Worm (Caenorhabditis elegans) whole organism, late embryonic: ENCODE data around the gene rps-23.

Source experiments
- C08G9.2 ChIP-seq: sonication (generic microtip); optimal IDR thresholded peaks from 2 replicates; lab custom pipeline; 2016; ENCODE audit warnings: mild to moderate bottlenecking, missing genetic modification characterization, moderate library complexity, missing compliant biosample characterization
- F13H6.1 ChIP-seq: sonication (generic microtip); optimal IDR thresholded peaks from 2 replicates; lab custom pipeline; 2016; ENCODE audit warnings: missing genetic modification characterization, missing compliant biosample characterization
- K02D7.2 ChIP-seq: sonication (generic microtip); optimal IDR thresholded peaks from 2 replicates; lab custom pipeline; 2017; ENCODE audit warnings: mild to moderate bottlenecking, missing genetic modification characterization, missing compliant biosample characterization
- T23F11.4 ChIP-seq: fragments of 200-800 bp; sonication (Bioruptor generic); optimal IDR thresholded peaks from 2 replicates; lab custom pipeline; 2018; ENCODE audit warnings: mild to moderate bottlenecking, missing genetic modification characterization, missing compliant biosample characterization
- ceh-18 ChIP-seq: sonication (generic microtip); optimal IDR thresholded peaks from 2 replicates; lab custom pipeline; 2016; ENCODE audit warnings: missing genetic modification characterization, missing compliant biosample characterization
- ceh-19 ChIP-seq: fragments of 200-800 bp; sonication (Bioruptor generic); optimal IDR thresholded peaks from 2 replicates; lab custom pipeline; 2018; ENCODE audit warnings: mild to moderate bottlenecking, missing genetic modification characterization, missing compliant biosample characterization
- ceh-2 ChIP-seq: sonication (generic microtip); optimal IDR thresholded peaks from 2 replicates; lab custom pipeline; 2016; ENCODE audit warnings: missing genotype, missing genetic modification characterization, missing compliant biosample characterization
- ceh-22 ChIP-seq: sonication (generic microtip); optimal IDR thresholded peaks from 2 replicates; lab custom pipeline; 2017; ENCODE audit warnings: missing biosample characterization, missing genetic modification characterization
- ceh-30 ChIP-seq: fragments of 150-350 bp; optimal IDR thresholded peaks from 2 replicates; lab custom pipeline; 2014; ENCODE audit warnings: missing biosample characterization, missing genetic modification characterization
- ceh-34 ChIP-seq: sonication (generic microtip); optimal IDR thresholded peaks from 2 replicates; lab custom pipeline; 2016; ENCODE audit warnings: mild to moderate bottlenecking, missing genetic modification characterization, missing compliant biosample characterization
- che-1 ChIP-seq: sonication (generic microtip); optimal IDR thresholded peaks from 2 replicates; lab custom pipeline; 2016; ENCODE audit warnings: mild to moderate bottlenecking, missing genetic modification characterization, missing compliant biosample characterization
- dmd-4 ChIP-seq: sonication (generic microtip); optimal IDR thresholded peaks from 2 replicates; lab custom pipeline; 2016; ENCODE audit warnings: borderline replicate concordance, missing genetic modification characterization, missing compliant biosample characterization
- elt-2 ChIP-seq: sonication (generic microtip); optimal IDR thresholded peaks from 2 replicates; lab custom pipeline; 2016; ENCODE audit warnings: missing genetic modification reagents, missing genetic modification characterization, missing compliant biosample characterization
- ets-4 ChIP-seq: sonication (generic microtip); optimal IDR thresholded peaks from 2 replicates; lab custom pipeline; 2016; ENCODE audit warnings: missing genetic modification characterization, missing compliant biosample characterization
- eyg-1 ChIP-seq: sonication (generic microtip); optimal IDR thresholded peaks from 2 replicates; lab custom pipeline; 2016; ENCODE audit warnings: missing genotype, missing genetic modification characterization, missing compliant biosample characterization
- fax-1 ChIP-seq: sonication (generic microtip); optimal IDR thresholded peaks from 2 replicates; lab custom pipeline; 2016; ENCODE audit warnings: missing genotype, missing genetic modification characterization, missing compliant biosample characterization
- fkh-10 ChIP-seq: fragments of 150-350 bp; optimal IDR thresholded peaks from 2 replicates; lab custom pipeline; 2014; ENCODE audit warnings: missing biosample characterization, missing genetic modification reagents, missing genetic modification characterization
- hlh-15 ChIP-seq: sonication (generic microtip); optimal IDR thresholded peaks from 2 replicates; lab custom pipeline; 2016; ENCODE audit warnings: missing genetic modification characterization, missing compliant biosample characterization
- hlh-6 ChIP-seq: sonication (generic microtip); optimal IDR thresholded peaks from 2 replicates; lab custom pipeline; 2016; ENCODE audit warnings: missing genotype, missing genetic modification characterization, missing compliant biosample characterization
- mec-3 ChIP-seq: sonication (generic microtip); optimal IDR thresholded peaks from 2 replicates; lab custom pipeline; 2016; ENCODE audit warnings: borderline replicate concordance, missing genetic modification characterization, missing compliant biosample characterization
- nhr-11 ChIP-seq: fragments of 150-350 bp; optimal IDR thresholded peaks from 2 replicates; lab custom pipeline; 2014; ENCODE audit warnings: missing biosample characterization, missing genetic modification characterization
- npax-4 ChIP-seq: sonication (generic microtip); optimal IDR thresholded peaks from 2 replicates; lab custom pipeline; 2016; ENCODE audit warnings: missing genetic modification characterization, missing compliant biosample characterization
- odd-2 ChIP-seq: sonication (generic microtip); optimal IDR thresholded peaks from 2 replicates; lab custom pipeline; 2017; ENCODE audit warnings: antibody characterized with exemption, mild to moderate bottlenecking, missing genetic modification characterization, missing compliant biosample characterization
- pat-9 ChIP-seq: fragments of 200-800 bp; sonication (Bioruptor generic); optimal IDR thresholded peaks from 2 replicates; lab custom pipeline; 2018; ENCODE audit warnings: mild to moderate bottlenecking, missing genetic modification characterization, moderate library complexity, missing compliant biosample characterization
- pax-1 ChIP-seq: fragments of 150-350 bp; optimal IDR thresholded peaks from 2 replicates; lab custom pipeline; 2014; ENCODE audit warnings: missing biosample characterization, missing genetic modification characterization
- pha-2 ChIP-seq: sonication (generic microtip); optimal IDR thresholded peaks from 2 replicates; lab custom pipeline; 2017; ENCODE audit warnings: mild to moderate bottlenecking, missing genetic modification characterization, missing compliant biosample characterization
- pros-1 ChIP-seq: fragments of 150-350 bp; optimal IDR thresholded peaks from 2 replicates; lab custom pipeline; 2014; ENCODE audit warnings: missing biosample characterization, missing genetic modification reagents, missing genetic modification characterization
- sox-4 ChIP-seq: sonication (generic microtip); optimal IDR thresholded peaks from 2 replicates; lab custom pipeline; 2017; ENCODE audit warnings: mild to moderate bottlenecking, missing genetic modification characterization, inconsistent platforms, missing compliant biosample characterization
- syd-9 ChIP-seq: sonication (generic microtip); optimal IDR thresholded peaks from 2 replicates; lab custom pipeline; 2016; ENCODE audit warnings: mild to moderate bottlenecking, missing genetic modification characterization, moderate library complexity, missing compliant biosample characterization
- ttx-3 ChIP-seq: sonication (generic microtip); optimal IDR thresholded peaks from 2 replicates; lab custom pipeline; 2016; ENCODE audit warnings: missing genetic modification reagents, missing genetic modification characterization, missing compliant biosample characterization
- unc-3 ChIP-seq, 2 experiments: fragments of 200-800 bp in 1 of 2; sonication (Bioruptor generic) in 1 of 2; sonication (generic microtip) in 1 of 2; conservative IDR thresholded peaks in 1 of 2; optimal IDR thresholded peaks in 1 of 2; 2 replicates each; pipeline versions ENCODE4 v1.3.6 to Lab custom; 2016 to 2022; ENCODE audit warnings: missing compliant biosample characterization in 2 of 2, missing genetic modification characterization in 2 of 2, missing genetic modification reagents in 1 of 2
- unc-42 ChIP-seq: sonication (generic microtip); optimal IDR thresholded peaks from 2 replicates; lab custom pipeline; 2016; ENCODE audit warnings: missing genotype, missing genetic modification characterization, missing compliant biosample characterization
- unc-55 ChIP-seq: sonication (generic microtip); optimal IDR thresholded peaks from 2 replicates; lab custom pipeline; 2017; ENCODE audit warnings: missing biosample characterization, missing genetic modification reagents, missing genetic modification characterization
- unc-86 ChIP-seq: sonication (generic microtip); optimal IDR thresholded peaks from 2 replicates; lab custom pipeline; 2016; ENCODE audit warnings: missing genetic modification characterization, missing compliant biosample characterization
- ztf-16 ChIP-seq: sonication (generic microtip); optimal IDR thresholded peaks from 2 replicates; lab custom pipeline; 2017; ENCODE audit warnings: missing genetic modification characterization, missing compliant biosample characterization

Gene rps-23

ce11 chrIV:12429504-12429903 lies 38.7 kb upstream of the rps-23 start:
- TF ChIP-seq ceh-2 (no peak), nhr-11 (no peak), fkh-10 (GFP tag; lab: Kevin White, UChicago) (no peak), ceh-30 (tag; lab: Kevin White, UChicago) (no peak), eyg-1 (no peak), ceh-22 (no peak), dmd-4 (tag; lab: Kevin White, UChicago) (no peak), hlh-6 (tag; lab: Kevin White, UChicago) (no peak), T23F11.4 (GFP tag; lab: Kevin White, UChicago) (no peak), ceh-34 (tag; lab: Kevin White, UChicago) (no peak), syd-9 (tag; lab: Kevin White, UChicago) (no peak), elt-2 (tag; lab: Kevin White, UChicago) (no peak), pha-2 (tag; lab: Kevin White, UChicago) (no peak), unc-3 (GFP tag; conservative IDR thresholded peaks at IDR 0.05; lab: Robert Waterston, UW) (no peak), unc-3 (tag; optimal IDR thresholded peaks at IDR 0.05; lab: Kevin White, UChicago) (no peak), odd-2 (no peak)

DNA sequence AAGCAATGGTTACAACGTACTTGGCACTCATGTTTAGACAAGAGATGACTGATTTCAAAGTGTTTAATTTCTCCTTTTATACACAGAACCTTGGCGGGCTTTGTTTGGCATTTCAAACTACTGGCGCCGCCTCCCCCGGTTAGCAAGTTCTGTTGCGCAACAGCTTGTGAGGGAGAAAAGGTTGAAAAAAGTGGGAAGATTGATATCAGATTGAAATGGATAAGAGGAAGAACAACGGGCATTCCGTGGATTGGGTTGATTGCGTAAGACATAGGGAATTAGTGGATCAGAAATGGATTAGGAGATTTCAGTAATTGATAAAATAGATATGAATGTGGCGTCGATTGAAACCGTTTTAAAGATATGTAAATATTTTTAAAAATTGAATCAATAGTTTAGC lies 37.6 kb upstream of the rps-23 start, which contains the start of gene col-130:
TSS of gene col-130 (minus strand) at position 50 of the 400 bp plus-strand sequence.
- no peak for TF ChIP-seq pha-2 (tag; lab: Kevin White, UChicago)
- TF ChIP-seq unc-3 (GFP tag; conservative IDR thresholded peaks at IDR 0.05; lab: Robert Waterston, UW) = no peak
- TF ChIP-seq unc-3 (tag; optimal IDR thresholded peaks at IDR 0.05; lab: Kevin White, UChicago) = no peak
- TF ChIP-seq npax-4 (tag; lab: Kevin White, UChicago) = no peak
- TF ChIP-seq hlh-6 (tag; lab: Kevin White, UChicago) = no peak
- no peak for TF ChIP-seq sox-4 (tag; lab: Kevin White, UChicago)
- TF ChIP-seq C08G9.2 (tag; lab: Kevin White, UChicago) = no peak

DNA sequence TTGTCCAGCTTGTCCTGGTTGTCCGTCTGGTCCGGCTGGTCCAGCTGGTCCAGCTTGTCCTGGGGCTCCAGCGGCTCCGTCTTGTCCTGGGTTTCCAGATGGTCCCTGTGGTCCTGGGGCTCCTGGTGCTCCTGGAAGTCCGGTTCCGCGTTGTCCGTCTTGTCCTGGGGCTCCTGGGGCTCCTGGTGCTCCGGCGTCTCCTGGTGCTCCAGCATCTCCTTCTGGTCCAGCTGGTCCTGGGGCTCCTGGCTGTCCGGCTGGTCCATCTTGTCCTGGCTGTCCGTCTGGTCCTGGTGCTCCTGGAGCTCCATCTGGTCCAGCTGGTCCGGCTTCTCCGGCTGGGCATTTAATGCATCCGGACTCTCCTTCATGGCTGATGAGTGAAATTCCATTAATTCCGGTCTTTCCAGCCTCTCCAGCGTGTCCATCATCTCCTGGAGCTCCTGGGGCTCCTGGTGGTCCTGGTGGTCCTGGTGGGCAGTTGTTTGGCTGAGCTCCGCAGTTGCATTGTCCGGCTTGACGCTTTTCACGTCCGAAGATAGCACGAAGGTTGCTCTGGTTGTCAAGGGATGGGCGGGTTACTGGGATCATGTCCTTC lies 36.9 kb upstream of the rps-23 start:
- TF ChIP-seq ztf-16 (peak; percentile 78), pat-9 (tag; lab: Kevin White, UChicago) (no peak), F13H6.1 (peak; percentile 25), unc-42 (peak; percentile 0), ceh-18 (tag; lab: Kevin White, UChicago) (peak; percentile 30)

- TF ChIP-seq eyg-1 (no peak), ets-4 (tag; lab: Kevin White, UChicago) (no peak), pat-9 (tag; lab: Kevin White, UChicago) (no peak), ceh-19 (GFP tag; lab: Kevin White, UChicago) (no peak), pros-1 (tag; lab: Kevin White, UChicago) (no peak), hlh-15 (no peak), mec-3 (tag; lab: Kevin White, UChicago) (no peak), ttx-3 (tag; lab: Kevin White, UChicago) (no peak), fax-1 (tag; lab: Kevin White, UChicago) (no peak), pax-1 (tag; lab: Kevin White, UChicago) (no peak), K02D7.2 (no peak), che-1 (no peak), unc-55 (no peak), unc-3 (GFP tag; conservative IDR thresholded peaks at IDR 0.05; lab: Robert Waterston, UW) (no peak), unc-3 (tag; optimal IDR thresholded peaks at IDR 0.05; lab: Kevin White, UChicago) (no peak), unc-86 (tag; lab: Kevin White, UChicago) (no peak)
- TF ChIP-seq, all 69 proteins: peak for 0
Observed at ce11 chrIV:12425595-12425994, 34.7 kb upstream of the rps-23 start.
